Worm (Caenorhabditis elegans) whole organism, L2 larva: ENCODE data around the gene sre-2.

ENCODE experiments used
- C34F6.9 ChIP-seq: fragments of 150-350 bp; optimal IDR thresholded peaks from 2 replicates; lab custom pipeline; 2014; ENCODE audit warnings: missing biosample characterization, missing genetic modification characterization
- F13H6.1 ChIP-seq: sonication (generic microtip); optimal IDR thresholded peaks from 2 replicates; lab custom pipeline; 2016; ENCODE audit warnings: missing genetic modification characterization, missing compliant biosample characterization
- R02D3.7 ChIP-seq: fragments of 150-350 bp; optimal IDR thresholded peaks from 2 replicates; lab custom pipeline; 2014; ENCODE audit warnings: missing biosample characterization, missing genetic modification characterization
- Y55F3AM.14 ChIP-seq: fragments of 200-800 bp; sonication (Bioruptor generic); optimal IDR thresholded peaks from 2 replicates; lab custom pipeline; 2018; ENCODE audit warnings: mild to moderate bottlenecking, missing genetic modification characterization, missing compliant biosample characterization
- ZK546.5 ChIP-seq: sonication (generic microtip); optimal IDR thresholded peaks from 2 replicates; lab custom pipeline; 2017; ENCODE audit warnings: missing biosample characterization, missing genetic modification characterization
- ama-1 ChIP-seq: fragments of 150-350 bp; optimal IDR thresholded peaks from 2 replicates; lab custom pipeline; 2018; ENCODE audit warnings: inconsistent platforms
- blmp-1 ChIP-seq: sonication (generic microtip); optimal IDR thresholded peaks from 2 replicates; lab custom pipeline; 2017; ENCODE audit warnings: missing genetic modification characterization, mild to moderate bottlenecking, missing compliant biosample characterization, antibody characterized with exemption, moderate library complexity; ENCODE audit not compliant: insufficient read depth
- ceh-82 ChIP-seq: fragments of 150-350 bp; optimal IDR thresholded peaks from 2 replicates; lab custom pipeline; 2014; ENCODE audit warnings: missing biosample characterization, missing genetic modification characterization
- crh-2 ChIP-seq: sonication (generic microtip); optimal IDR thresholded peaks from 2 replicates; lab custom pipeline; 2017; ENCODE audit warnings: missing biosample characterization, missing genetic modification characterization
- egl-27 ChIP-seq: sonication (generic microtip); optimal IDR thresholded peaks from 3 replicates; lab custom pipeline; 2017; ENCODE audit warnings: missing biosample characterization, missing genetic modification reagents, missing genetic modification characterization
- elt-1 ChIP-seq: fragments of 150-350 bp; optimal IDR thresholded peaks from 2 replicates; lab custom pipeline; 2014; ENCODE audit warnings: missing biosample characterization, missing genetic modification characterization
- fos-1 ChIP-seq: fragments of 150-350 bp; optimal IDR thresholded peaks from 2 replicates; lab custom pipeline; 2014; ENCODE audit warnings: missing biosample characterization, missing genetic modification characterization
- gmeb-1 ChIP-seq: fragments of 150-350 bp; optimal IDR thresholded peaks from 2 replicates; lab custom pipeline; 2014; ENCODE audit warnings: missing biosample characterization, missing genetic modification characterization
- lin-11 ChIP-seq: fragments of 150-350 bp; sonication (generic microtip); optimal IDR thresholded peaks from 2 replicates; lab custom pipeline; 2014; ENCODE audit warnings: missing biosample characterization, missing genetic modification characterization, inconsistent platforms, mixed read lengths
- lin-13 ChIP-seq: fragments of 150-350 bp; optimal IDR thresholded peaks from 2 replicates; lab custom pipeline; 2014; ENCODE audit warnings: missing biosample characterization, missing genetic modification reagents, missing genetic modification characterization
- lsy-2 ChIP-seq, 2 experiments: fragments of 150-350 bp in 1 of 2; sonication (generic microtip) in 1 of 2; optimal IDR thresholded peaks; 2 replicates each; lab custom pipeline; 2014 to 2017; ENCODE audit warnings: missing biosample characterization in 2 of 2, missing genetic modification characterization in 2 of 2
- mab-5 ChIP-seq: fragments of 150-350 bp; optimal IDR thresholded peaks from 2 replicates; lab custom pipeline; 2014; ENCODE audit warnings: missing biosample characterization, missing genetic modification characterization
- mdl-1 ChIP-seq, 2 experiments: fragments of 150-350 bp in 1 of 2; sonication (generic microtip) in 1 of 2; optimal IDR thresholded peaks; 2 replicates each; lab custom pipeline; 2017; ENCODE audit warnings: missing biosample characterization in 2 of 2, missing genetic modification characterization in 2 of 2
- nhr-12 ChIP-seq: fragments of 150-350 bp; optimal IDR thresholded peaks from 2 replicates; lab custom pipeline; 2014; ENCODE audit warnings: missing biosample characterization, missing genetic modification characterization
- nhr-129 ChIP-seq: fragments of 150-350 bp; optimal IDR thresholded peaks from 2 replicates; lab custom pipeline; 2014; ENCODE audit warnings: missing biosample characterization, missing genetic modification characterization
- nhr-21 ChIP-seq: fragments of 150-350 bp; optimal IDR thresholded peaks from 2 replicates; lab custom pipeline; 2014; ENCODE audit warnings: missing biosample characterization, missing genetic modification characterization
- nhr-25 ChIP-seq: fragments of 150-350 bp; sonication (generic microtip); optimal IDR thresholded peaks from 3 replicates; lab custom pipeline; 2014; ENCODE audit warnings: missing biosample characterization, missing genetic modification characterization
- nhr-6 ChIP-seq: fragments of 150-350 bp; optimal IDR thresholded peaks from 2 replicates; lab custom pipeline; 2014; ENCODE audit warnings: missing biosample characterization, missing genetic modification characterization
- peb-1 ChIP-seq: fragments of 150-350 bp; optimal IDR thresholded peaks from 2 replicates; lab custom pipeline; 2014; ENCODE audit warnings: missing biosample characterization, missing genetic modification characterization
- sma-3 ChIP-seq: sonication (generic microtip); optimal IDR thresholded peaks from 2 replicates; lab custom pipeline; 2016; ENCODE audit warnings: missing genetic modification reagents, missing genetic modification characterization, missing compliant biosample characterization
- sma-9 ChIP-seq, 2 experiments: fragments of 150-350 bp in 1 of 2; sonication (generic microtip) in 1 of 2; optimal IDR thresholded peaks; 2 replicates each; lab custom pipeline; 2014 to 2016; ENCODE audit warnings: missing genetic modification characterization in 2 of 2, mild to moderate bottlenecking in 1 of 2, missing biosample characterization in 1 of 2, missing compliant biosample characterization in 1 of 2, missing genetic modification reagents in 1 of 2, moderate library complexity in 1 of 2
- snpc-4 ChIP-seq: fragments of 150-350 bp; optimal IDR thresholded peaks from 2 replicates; lab custom pipeline; 2014; ENCODE audit warnings: missing biosample characterization, missing genetic modification characterization
- unc-39 ChIP-seq: fragments of 150-350 bp; optimal IDR thresholded peaks from 2 replicates; lab custom pipeline; 2014; ENCODE audit warnings: missing biosample characterization, missing genetic modification characterization
- unc-55 ChIP-seq: fragments of 150-350 bp; sonication (generic microtip); optimal IDR thresholded peaks from 3 replicates; lab custom pipeline; 2014; ENCODE audit warnings: missing biosample characterization, missing genetic modification reagents, missing genetic modification characterization
- unc-62 ChIP-seq: fragments of 150-350 bp; optimal IDR thresholded peaks from 2 replicates; lab custom pipeline; 2014; ENCODE audit warnings: missing biosample characterization, missing genetic modification reagents, missing genetic modification characterization
- zag-1 ChIP-seq: fragments of 150-350 bp; optimal IDR thresholded peaks from 2 replicates; lab custom pipeline; 2014; ENCODE audit warnings: missing biosample characterization, missing genetic modification characterization
- ztf-4 ChIP-seq: fragments of 150-350 bp; optimal IDR thresholded peaks from 2 replicates; lab custom pipeline; 2014; ENCODE audit warnings: missing biosample characterization, missing genetic modification characterization

The sre-2 gene

ce11 chrII:8074058-8074457 is 27.9 kb downstream of the sre-2 start:
- TF ChIP-seq fos-1 (tag; lab: Kevin White, UChicago) (peak; percentile 47), mdl-1 (tag; optimal IDR thresholded peaks at IDR 0.05; lab: Kevin White, UChicago) (no peak)

- TF ChIP-seq fos-1 (tag; lab: Kevin White, UChicago) (peak; percentile 39), unc-39 (tag; lab: Kevin White, UChicago) (no peak)
Observed at ce11 chrII:8073222-8073621, 28.7 kb downstream of the sre-2 start, which contains the start of gene gpcp-2. TSS of gene gpcp-2 (minus strand) at chrII:8073374.

ce11 chrII:8071801-8072544 is 30.0 kb downstream of the sre-2 start:
- TF ChIP-seq ztf-4 (peak; percentile 18), C34F6.9 (tag; lab: Kevin White, UChicago) (peak; percentile 81), mdl-1 (tag; optimal IDR thresholded peaks at IDR 0.05; lab: Kevin White, UChicago) (peak in 1 of 2 experiments; percentile 83), nhr-21 (tag; lab: Kevin White, UChicago) (peak; percentile 76), fos-1 (tag; lab: Kevin White, UChicago) (peak; percentile 26), egl-27 (tag; lab: Kevin White, UChicago) (peak; percentile 3), ama-1 (lab: Kevin White, UChicago) (no peak), mab-5 (tag; lab: Kevin White, UChicago) (peak; percentile 48), R02D3.7 (tag; lab: Kevin White, UChicago) (no peak), gmeb-1 (tag; lab: Kevin White, UChicago) (no peak), elt-1 (tag; lab: Kevin White, UChicago) (no peak), sma-9 (GFP tag; optimal IDR thresholded peaks at IDR 0.05; lab: Kevin White, UChicago) (peak; percentile 91), sma-9 (tag; optimal IDR thresholded peaks at IDR 0.05; lab: Kevin White, UChicago) (no peak), unc-62 (GFP tag; lab: Kevin White, UChicago) (peak; percentile 63), crh-2 (peak; percentile 77), lsy-2 (tag; optimal IDR thresholded peaks at IDR 0.05; lab: Kevin White, UChicago) (peak in 1 of 2 experiments; percentile 80), nhr-129 (tag; lab: Kevin White, UChicago) (peak; percentile 80), snpc-4 (peak; percentile 38), lin-13 (GFP tag; lab: Kevin White, UChicago) (peak; percentile 11), F13H6.1 (tag; lab: Kevin White, UChicago) (peak; percentile 76), lin-11 (tag; lab: Kevin White, UChicago) (no peak), blmp-1 (tag; lab: Kevin White, UChicago) (peak; percentile 39), nhr-12 (tag; lab: Kevin White, UChicago) (no peak), Y55F3AM.14 (GFP tag; lab: Kevin White, UChicago) (no peak), nhr-6 (tag; lab: Kevin White, UChicago) (peak; percentile 45), unc-55 (GFP tag; lab: Kevin White, UChicago) (peak; percentile 45), nhr-25 (tag; lab: Kevin White, UChicago) (peak; percentile 63), zag-1 (tag; lab: Kevin White, UChicago) (peak; percentile 53), peb-1 (tag; lab: Kevin White, UChicago) (no peak)

- TF ChIP-seq blmp-1 (tag; lab: Kevin White, UChicago) (peak; percentile 52), crh-2 (peak; percentile 33), nhr-21 (tag; lab: Kevin White, UChicago) (peak; percentile 30), sma-9 (GFP tag; optimal IDR thresholded peaks at IDR 0.05; lab: Kevin White, UChicago) (peak; percentile 53), sma-9 (tag; optimal IDR thresholded peaks at IDR 0.05; lab: Kevin White, UChicago) (no peak), ZK546.5 (no peak), elt-1 (tag; lab: Kevin White, UChicago) (no peak), ceh-82 (tag; lab: Kevin White, UChicago) (no peak), fos-1 (tag; lab: Kevin White, UChicago) (peak; percentile 36), sma-3 (GFP tag; lab: Kevin White, UChicago) (peak; percentile 46)
Observed at ce11 chrII:8071012-8071625, 30.8 kb downstream of the sre-2 start.
